Fruit fly (Drosophila melanogaster) Kc167 (cell line): ENCODE data around the gene CG34148.

Source experiments
- Sin3A ChIP-seq: fragments of >200 bp; optimal IDR thresholded peaks from 2 replicates; lab custom pipeline; 2018; ENCODE audit warnings: missing external identifiers
- h ChIP-seq: fragments of >200 bp; optimal IDR thresholded peaks from 3 replicates; lab custom pipeline; 2018; ENCODE audit warnings: missing external identifiers
- insv ChIP-seq: fragments of >200 bp; optimal IDR thresholded peaks from 3 replicates; lab custom pipeline; 2018; ENCODE audit warnings: missing external identifiers
- psq ChIP-seq: fragments of >200 bp; optimal IDR thresholded peaks from 2 replicates; lab custom pipeline; 2017; ENCODE audit warnings: missing external identifiers
- ttk ChIP-seq: sonication (Bioruptor generic); optimal IDR thresholded peaks from 2 replicates; lab custom pipeline; 2017; ENCODE audit warnings: missing external identifiers

DNA sequence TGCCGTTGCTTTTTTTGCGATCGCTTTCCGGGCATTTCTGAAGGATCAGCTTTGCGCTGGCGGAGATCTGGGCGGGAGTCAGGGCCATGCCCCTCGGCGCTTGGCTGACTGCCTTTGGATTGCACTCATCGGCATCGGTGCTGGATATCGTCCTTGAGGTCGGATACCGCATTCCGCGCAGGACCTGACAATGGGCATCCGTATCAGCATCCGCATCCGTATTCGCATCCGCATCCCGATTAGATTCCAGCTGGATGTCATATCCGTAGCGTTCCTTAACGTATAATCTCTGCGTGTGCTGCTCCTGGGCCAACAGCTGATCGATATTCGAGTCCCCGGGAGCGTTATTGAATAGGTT is 23.0 kb downstream of the CG34148 start:
- TF ChIP-seq Sin3A (no peak), insv (lab: Kevin White, UChicago) (no peak), ttk (lab: Kevin White, UChicago) (no peak), psq (lab: Kevin White, UChicago) (no peak), h (lab: Kevin White, UChicago) (no peak)
